Fruit fly (Drosophila melanogaster) whole organism, embryonic: ENCODE data around the gene CG2104.

ENCODE experiments used
- Asciz ChIP-seq: fragments of 200-800 bp; sonication (Bioruptor generic); optimal IDR thresholded peaks from 2 replicates; lab custom pipeline; 2017; ENCODE audit warnings: missing biosample characterization, mild to moderate bottlenecking, missing genetic modification characterization, missing genetic modification reagents
- BtbVII ChIP-seq: fragments of 200-800 bp; sonication (Bioruptor generic); optimal IDR thresholded peaks from 3 replicates; lab custom pipeline; 2017; ENCODE audit warnings: missing biosample characterization, mild to moderate bottlenecking, missing genetic modification characterization
- CG11085 ChIP-seq: fragments of 200-800 bp; sonication (Bioruptor generic); IDR thresholded peaks from 2 replicates; pipeline ENCODE4 v1.3.6; 2022; ENCODE audit warnings: missing biosample characterization, missing genetic modification characterization
- CG11398 ChIP-seq: fragments of 200-800 bp; sonication (Bioruptor generic); optimal IDR thresholded peaks from 2 replicates; lab custom pipeline; 2016; ENCODE audit warnings: missing biosample characterization, missing genetic modification characterization
- CG12391 ChIP-seq: fragments of 200-800 bp; sonication (Bioruptor generic); optimal IDR thresholded peaks from 3 replicates; lab custom pipeline; 2018; ENCODE audit warnings: missing biosample characterization, mild to moderate bottlenecking, missing genetic modification characterization, moderate library complexity
- CG13424 ChIP-seq: fragments of 200-800 bp; sonication (Bioruptor generic); optimal IDR thresholded peaks from 2 replicates; lab custom pipeline; 2019; ENCODE audit warnings: missing biosample characterization, mild to moderate bottlenecking, missing genetic modification characterization, moderate library complexity
- CG14014 ChIP-seq: fragments of 200-800 bp; sonication (Bioruptor generic); IDR thresholded peaks from 2 replicates; pipeline ENCODE4 v1.3.6; 2022; ENCODE audit warnings: missing biosample characterization, missing genetic modification characterization
- CG14710 ChIP-seq: fragments of 200-800 bp; sonication (Bioruptor generic); optimal IDR thresholded peaks from 3 replicates; lab custom pipeline; 2019; ENCODE audit warnings: missing biosample characterization, mild to moderate bottlenecking, missing genetic modification characterization, moderate library complexity
- CG15479 ChIP-seq: fragments of 200-800 bp; sonication (Bioruptor generic); optimal IDR thresholded peaks from 3 replicates; lab custom pipeline; 2019; ENCODE audit warnings: missing biosample characterization, mild to moderate bottlenecking, missing genetic modification characterization, moderate library complexity
- CG16813 ChIP-seq: fragments of 200-800 bp; sonication (Bioruptor generic); IDR thresholded peaks from 3 replicates; pipeline ENCODE4 v1.3.6; 2022; ENCODE audit warnings: missing biosample characterization, missing genetic modification characterization; ENCODE audit not compliant: partially characterized antibody
- CG18011 ChIP-seq: fragments of 200-800 bp; sonication (Bioruptor generic); optimal IDR thresholded peaks from 2 replicates; lab custom pipeline; 2017; ENCODE audit warnings: missing biosample characterization, missing genetic modification characterization, mild to moderate bottlenecking, moderate library complexity, missing genotype
- CG2202 ChIP-seq: fragments of 200-800 bp; sonication (Bioruptor generic); optimal IDR thresholded peaks from 2 replicates; lab custom pipeline; 2018; ENCODE audit warnings: missing biosample characterization, mild to moderate bottlenecking, missing genetic modification characterization
- CG31224 ChIP-seq: fragments of 200-800 bp; sonication (Bioruptor generic); IDR thresholded peaks from 2 replicates; pipeline ENCODE4 v1.3.6; 2022; ENCODE audit warnings: missing biosample characterization, missing genetic modification characterization
- CG3281 ChIP-seq: fragments of 200-800 bp; sonication (Bioruptor generic); optimal IDR thresholded peaks from 3 replicates; lab custom pipeline; 2017; ENCODE audit warnings: missing biosample characterization, mild to moderate bottlenecking, missing genetic modification characterization
- CG3995 ChIP-seq: fragments of 200-800 bp; sonication (Bioruptor generic); optimal IDR thresholded peaks from 3 replicates; lab custom pipeline; 2016; ENCODE audit warnings: missing biosample characterization, missing genetic modification characterization
- CG6654 ChIP-seq: fragments of 200-800 bp; sonication (Bioruptor generic); optimal IDR thresholded peaks from 2 replicates; lab custom pipeline; 2017; ENCODE audit warnings: missing biosample characterization, mild to moderate bottlenecking, missing genetic modification characterization
- CG6854 ChIP-seq: fragments of 200-800 bp; sonication (Bioruptor generic); optimal IDR thresholded peaks from 3 replicates; lab custom pipeline; 2017; ENCODE audit warnings: missing biosample characterization, mild to moderate bottlenecking, missing genetic modification characterization
- CG7372 ChIP-seq: fragments of 200-800 bp; sonication (Bioruptor generic); IDR thresholded peaks from 2 replicates; pipeline ENCODE4 v1.3.6; 2022; ENCODE audit warnings: missing biosample characterization, missing genetic modification characterization
- CG8944 ChIP-seq: fragments of 200-800 bp; sonication (Bioruptor generic); optimal IDR thresholded peaks from 3 replicates; lab custom pipeline; 2016; ENCODE audit warnings: missing biosample characterization, missing genetic modification characterization
- CG9215 ChIP-seq: fragments of 200-800 bp; sonication (Bioruptor generic); IDR thresholded peaks from 2 replicates; pipeline ENCODE4 v1.3.6; 2022; ENCODE audit warnings: missing biosample characterization, missing genetic modification characterization
- CG9437 ChIP-seq: fragments of 200-800 bp; sonication (Bioruptor generic); optimal IDR thresholded peaks from 2 replicates; lab custom pipeline; 2018; ENCODE audit warnings: missing biosample characterization, mild to moderate bottlenecking, missing genetic modification characterization
- CoRest ChIP-seq: fragments of 200-800 bp; sonication (Bioruptor generic); optimal IDR thresholded peaks from 3 replicates; lab custom pipeline; 2018; ENCODE audit warnings: missing biosample characterization, mild to moderate bottlenecking, missing genetic modification characterization, moderate library complexity
- D19B ChIP-seq: fragments of 200-800 bp; sonication (Bioruptor generic); optimal IDR thresholded peaks from 2 replicates; lab custom pipeline; 2017; ENCODE audit warnings: missing biosample characterization, mild to moderate bottlenecking, missing genetic modification characterization
- Max ChIP-seq: fragments of 200-800 bp; sonication (Bioruptor generic); optimal IDR thresholded peaks from 2 replicates; lab custom pipeline; 2016; ENCODE audit warnings: missing biosample characterization, mild to moderate bottlenecking, missing genetic modification characterization
- Oaz ChIP-seq: fragments of 200-800 bp; sonication (Bioruptor generic); IDR thresholded peaks from 2 replicates; pipeline ENCODE4 v1.3.6; 2022; ENCODE audit warnings: missing biosample characterization, missing genetic modification characterization
- Sry-β ChIP-seq: fragments of 200-800 bp; sonication (Bioruptor generic); optimal IDR thresholded peaks from 2 replicates; lab custom pipeline; 2018; ENCODE audit warnings: missing biosample characterization, mild to moderate bottlenecking, missing genetic modification characterization, moderate library complexity
- amos ChIP-seq: fragments of 200-800 bp; sonication (Bioruptor generic); IDR thresholded peaks from 2 replicates; pipeline ENCODE4 v1.3.6; 2022; ENCODE audit warnings: missing biosample characterization, missing genetic modification characterization; ENCODE audit not compliant: partially characterized antibody
- bab2 ChIP-seq: fragments of 200-800 bp; sonication (Bioruptor generic); optimal IDR thresholded peaks from 2 replicates; lab custom pipeline; 2016; ENCODE audit warnings: missing biosample characterization, missing genetic modification characterization
- cg ChIP-seq: fragments of 200-800 bp; sonication (Bioruptor generic); optimal IDR thresholded peaks from 3 replicates; lab custom pipeline; 2019; ENCODE audit warnings: missing biosample characterization, mild to moderate bottlenecking, missing genetic modification characterization, moderate library complexity
- corto ChIP-seq: fragments of 200-800 bp; sonication (Bioruptor generic); optimal IDR thresholded peaks from 2 replicates; lab custom pipeline; 2016; ENCODE audit warnings: missing biosample characterization, mild to moderate bottlenecking, missing genetic modification characterization, moderate library complexity
- croc ChIP-seq: fragments of 200-800 bp; sonication (Bioruptor generic); conservative IDR thresholded peaks from 3 replicates; pipeline ENCODE4 v1.3.6; 2022; ENCODE audit warnings: missing biosample characterization, missing genetic modification characterization
- crp ChIP-seq, 2 experiments: fragments of 200-800 bp; sonication (Bioruptor generic); optimal IDR thresholded peaks; 2 replicates in 1 of 2; 3 replicates in 1 of 2; lab custom pipeline; 2017; ENCODE audit warnings: missing biosample characterization in 2 of 2, missing genetic modification characterization in 2 of 2, mild to moderate bottlenecking in 1 of 2, moderate library complexity in 1 of 2
- fd96Cb ChIP-seq: fragments of 200-800 bp; sonication (Bioruptor generic); optimal IDR thresholded peaks from 2 replicates; lab custom pipeline; 2018; ENCODE audit warnings: missing biosample characterization, mild to moderate bottlenecking, missing genetic modification characterization, moderate library complexity
- gce ChIP-seq: fragments of 200-800 bp; sonication (Bioruptor generic); IDR thresholded peaks from 3 replicates; pipeline ENCODE4 v1.3.6; 2022; ENCODE audit warnings: missing biosample characterization, missing genetic modification characterization
- gfzf ChIP-seq: fragments of 200-800 bp; sonication (Bioruptor generic); optimal IDR thresholded peaks from 2 replicates; lab custom pipeline; 2016; ENCODE audit warnings: missing biosample characterization, mild to moderate bottlenecking, missing genetic modification characterization, moderate library complexity
- grn ChIP-seq: fragments of 200-800 bp; sonication (Bioruptor generic); optimal IDR thresholded peaks from 3 replicates; lab custom pipeline; 2017; ENCODE audit warnings: missing biosample characterization, missing genetic modification characterization
- h ChIP-seq: fragments of >200 bp; optimal IDR thresholded peaks from 2 replicates; lab custom pipeline; 2017
- insv ChIP-seq, 2 experiments: fragments of 200-800 bp; sonication (Bioruptor generic); optimal IDR thresholded peaks; 3 replicates each; lab custom pipeline; 2016 to 2018; ENCODE audit warnings: missing biosample characterization in 2 of 2, missing genetic modification characterization in 2 of 2
- ken ChIP-seq: fragments of 200-800 bp; sonication (Bioruptor generic); IDR thresholded peaks from 3 replicates; pipeline ENCODE4 v1.3.6; 2022; ENCODE audit warnings: missing biosample characterization, missing genetic modification characterization
- lbe ChIP-seq: fragments of 200-800 bp; sonication (Bioruptor generic); optimal IDR thresholded peaks from 2 replicates; lab custom pipeline; 2016; ENCODE audit warnings: missing biosample characterization, mild to moderate bottlenecking, missing genetic modification characterization
- lmd ChIP-seq: fragments of 200-800 bp; sonication (Bioruptor generic); IDR thresholded peaks from 2 replicates; pipeline ENCODE4 v1.3.6; 2022; ENCODE audit warnings: missing biosample characterization, missing genetic modification characterization
- onecut ChIP-seq: fragments of 200-800 bp; sonication (Bioruptor generic); IDR thresholded peaks from 2 replicates; pipeline ENCODE4 v1.3.6; 2022; ENCODE audit warnings: missing biosample characterization, missing genetic modification characterization
- pb ChIP-seq: fragments of 200-800 bp; sonication (Bioruptor generic); optimal IDR thresholded peaks from 3 replicates; lab custom pipeline; 2016; ENCODE audit warnings: missing biosample characterization, missing genetic modification characterization
- peb ChIP-seq: fragments of 200-800 bp; sonication (Bioruptor generic); IDR thresholded peaks from 2 replicates; pipeline ENCODE4 v1.3.6; 2022; ENCODE audit warnings: missing biosample characterization, missing genetic modification characterization
- schlank ChIP-seq: fragments of 200-800 bp; sonication (Bioruptor generic); optimal IDR thresholded peaks from 2 replicates; lab custom pipeline; 2018; ENCODE audit warnings: missing biosample characterization, mild to moderate bottlenecking, missing genetic modification characterization
- sd ChIP-seq: fragments of 200-800 bp; sonication (Bioruptor generic); optimal IDR thresholded peaks from 3 replicates; lab custom pipeline; 2018; ENCODE audit warnings: missing biosample characterization, mild to moderate bottlenecking, missing genetic modification characterization, moderate library complexity
- shn ChIP-seq: fragments of 200-800 bp; sonication (Bioruptor generic); optimal IDR thresholded peaks from 3 replicates; lab custom pipeline; 2016; ENCODE audit warnings: missing biosample characterization, missing genetic modification characterization
- sna ChIP-seq: fragments of 200-800 bp; sonication (Bioruptor generic); IDR thresholded peaks from 2 replicates; pipeline ENCODE4 v1.3.6; 2022; ENCODE audit warnings: missing biosample characterization, missing genetic modification characterization; ENCODE audit not compliant: partially characterized antibody
- vfl ChIP-seq: fragments of 200-800 bp; sonication (Bioruptor generic); optimal IDR thresholded peaks from 2 replicates; lab custom pipeline; 2016; ENCODE audit warnings: missing biosample characterization, missing genetic modification characterization
- yki ChIP-seq: fragments of >200 bp; optimal IDR thresholded peaks from 3 replicates; lab custom pipeline; 2018

CG2104 gene

DNA sequence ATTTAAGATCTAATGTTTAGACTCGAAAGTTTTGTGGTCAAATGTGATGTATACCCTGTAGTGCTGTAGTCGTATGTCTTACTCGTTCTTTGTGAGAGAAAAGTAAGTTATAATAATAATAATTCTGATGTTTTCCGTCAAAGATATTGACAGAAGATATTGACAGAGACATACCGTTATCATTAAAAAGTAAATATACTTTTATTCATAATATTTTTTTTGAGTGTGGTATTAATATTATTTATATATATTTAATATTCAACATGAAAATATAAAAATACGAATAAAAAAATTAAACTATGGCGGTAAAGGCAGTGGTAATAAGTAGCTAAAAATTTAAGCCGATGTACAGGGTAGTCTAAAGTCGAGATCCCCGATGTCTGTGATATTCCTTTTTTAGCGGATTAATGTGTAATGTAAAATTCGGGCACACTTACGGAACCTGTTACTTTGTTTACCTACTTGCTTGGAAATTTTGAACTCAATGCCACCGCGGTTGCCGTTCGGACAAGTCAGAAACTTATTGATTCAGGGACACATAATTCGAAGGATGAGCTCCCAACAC lies 43.3 kb upstream of the CG2104 start, which contains the start of the genes CG2100 and CG1236 (continued):
- TF ChIP-seq CG15479 (GFP tag; lab: Kevin White, UChicago) (peak; percentile 2), sd (tag; lab: Kevin White, UChicago) (peak; percentile 65), CG31224 (GFP tag; lab: Robert Waterston, UW) (peak; percentile 72; the same call in 1 of the 2 replicates), gfzf (GFP tag; lab: Kevin White, UChicago) (peak; percentile 69), vfl (GFP tag; lab: Kevin White, UChicago) (peak; percentile 20), CG11398 (GFP tag; lab: Kevin White, UChicago) (peak; percentile 16), crp (GFP tag; optimal IDR thresholded peaks at IDR 0.05; lab: Kevin White, UChicago) (peak in 1 of 2 experiments; percentile 35), h (lab: Kevin White, UChicago) (no peak), CG3995 (peak; percentile 45), onecut (peak; percentile 68), CG14710 (tag; lab: Kevin White, UChicago) (peak; percentile 91), corto (no peak), lbe (GFP tag; lab: Kevin White, UChicago) (peak; percentile 53), D19B (GFP tag; lab: Kevin White, UChicago) (peak; percentile 99), peb (GFP tag; lab: Robert Waterston, UW) (0 out of 2 replicates have a peak, but pooled peaks have one; percentile 19), amos (GFP tag; lab: Robert Waterston, UW) (no peak), CG18011 (GFP tag; lab: Kevin White, UChicago) (peak; percentile 37), CG16813 (no peak), CG7372 (peak; percentile 68; the same call in 1 of the 2 replicates), CoRest (tag; lab: Kevin White, UChicago) (peak; percentile 93), Sry-β (GFP tag; lab: Kevin White, UChicago) (peak; percentile 29), grn (GFP tag; lab: Kevin White, UChicago) (no peak), shn (GFP tag; lab: Kevin White, UChicago) (no peak), croc (GFP tag; lab: Robert Waterston, UW) (peak; percentile 65), ken (GFP tag; lab: Robert Waterston, UW) (0 out of 3 replicates have a peak, but pooled peaks have one; percentile 53), fd96Cb (peak; percentile 87), cg (GFP tag; lab: Kevin White, UChicago) (no peak), Oaz (GFP tag; lab: Robert Waterston, UW) (no peak), CG6854 (GFP tag; lab: Kevin White, UChicago) (peak; percentile 63), CG2202 (tag; lab: Kevin White, UChicago) (peak; percentile 38), CG9215 (GFP tag; lab: Robert Waterston, UW) (peak; percentile 64), CG3281 (GFP tag; lab: Kevin White, UChicago) (peak; percentile 87), CG11085 (GFP tag; lab: Robert Waterston, UW) (0 out of 2 replicates have a peak, but pooled peaks have one; percentile 33), bab2 (GFP tag; lab: Kevin White, UChicago) (peak; percentile 26), sna (GFP tag; lab: Robert Waterston, UW) (no peak), Max (GFP tag; lab: Kevin White, UChicago) (peak; percentile 58), insv (GFP tag; optimal IDR thresholded peaks at IDR 0.05; lab: Kevin White, UChicago) (peak in 1 of 2 experiments; percentile 6), gce (GFP tag; lab: Robert Waterston, UW) (0 out of 3 replicates have a peak, but pooled peaks have one; percentile 33), yki (no peak), BtbVII (GFP tag; lab: Kevin White, UChicago) (peak; percentile 77), CG6654 (GFP tag; lab: Kevin White, UChicago) (peak; percentile 59), Asciz (GFP tag; lab: Kevin White, UChicago) (peak; percentile 77), CG9437 (GFP tag; lab: Kevin White, UChicago) (peak; percentile 89), CG8944 (peak; percentile 40), lmd (GFP tag; lab: Robert Waterston, UW) (no peak; the same call in 1 of the 2 replicates), pb (GFP tag; lab: Kevin White, UChicago) (no peak), CG13424 (peak; percentile 88), schlank (tag; lab: Kevin White, UChicago) (no peak), CG12391 (tag; lab: Kevin White, UChicago) (peak; percentile 94), CG14014 (GFP tag; lab: Robert Waterston, UW) (peak; percentile 59)
